Worm (Caenorhabditis elegans) whole organism, L1 larva: Measurements from ENCODE around the gene C42C1.9.

Experiments used
- C16A3.4 ChIP-seq: fragments of 150-350 bp; optimal IDR thresholded peaks from 2 replicates; lab custom pipeline; 2014; ENCODE audit warnings: missing biosample characterization, missing genetic modification characterization
- C34B4.2 ChIP-seq: sonication (generic microtip); optimal IDR thresholded peaks from 2 replicates; lab custom pipeline; 2017; ENCODE audit warnings: mild to moderate bottlenecking, missing genetic modification characterization, missing compliant biosample characterization
- F16B12.6 ChIP-seq: fragments of 150-350 bp; optimal IDR thresholded peaks from 2 replicates; lab custom pipeline; 2014; ENCODE audit warnings: missing biosample characterization, missing genetic modification characterization
- Y116A8C.19 ChIP-seq: sonication (generic microtip); optimal IDR thresholded peaks from 2 replicates; lab custom pipeline; 2016; ENCODE audit warnings: missing compliant biosample characterization, missing genetic modification characterization, borderline replicate concordance
- aha-1 ChIP-seq: fragments of 150-350 bp; optimal IDR thresholded peaks from 2 replicates; lab custom pipeline; 2014; ENCODE audit warnings: missing biosample characterization, missing genetic modification characterization
- alr-1 ChIP-seq: fragments of 200-800 bp; sonication (Bioruptor generic); optimal IDR thresholded peaks from 2 replicates; lab custom pipeline; 2018; ENCODE audit warnings: borderline replicate concordance, mild to moderate bottlenecking, missing genetic modification characterization, missing compliant biosample characterization
- ama-1 ChIP-seq: fragments of 150-350 bp; optimal IDR thresholded peaks from 2 replicates; lab custom pipeline; 2014
- blmp-1 ChIP-seq: fragments of 150-350 bp; optimal IDR thresholded peaks from 2 replicates; lab custom pipeline; 2014; ENCODE audit warnings: missing biosample characterization, missing genetic modification characterization
- ceh-63 ChIP-seq: fragments of 200-800 bp; sonication (Bioruptor generic); optimal IDR thresholded peaks from 2 replicates; lab custom pipeline; 2018; ENCODE audit warnings: mild to moderate bottlenecking, missing genetic modification characterization, missing compliant biosample characterization
- ceh-82 ChIP-seq, 3 experiments: fragments of 150-350 bp in 1 of 3; sonication (generic microtip) in 2 of 3; optimal IDR thresholded peaks; 2 replicates each; lab custom pipeline; 2014 to 2017; ENCODE audit warnings: missing biosample characterization in 3 of 3, missing genetic modification characterization in 3 of 3
- ceh-90 ChIP-seq: sonication (generic microtip); optimal IDR thresholded peaks from 2 replicates; lab custom pipeline; 2016; ENCODE audit warnings: missing genetic modification characterization, missing compliant biosample characterization
- ces-1 ChIP-seq: fragments of 150-350 bp; optimal IDR thresholded peaks from 2 replicates; lab custom pipeline; 2014; ENCODE audit warnings: missing biosample characterization, missing genetic modification reagents, missing genetic modification characterization
- dsc-1 ChIP-seq: sonication (generic microtip); optimal IDR thresholded peaks from 2 replicates; lab custom pipeline; 2016; ENCODE audit warnings: mild to moderate bottlenecking, missing genetic modification characterization, missing compliant biosample characterization
- efl-1 ChIP-seq, 4 experiments: fragments of 150-350 bp; optimal IDR thresholded peaks in 3 of 4; peaks in 1 of 4; 1 replicate in 1 of 4; 2 replicates in 3 of 4; lab custom pipeline; 2014; ENCODE audit warnings: missing biosample characterization in 2 of 4, missing genetic modification characterization in 2 of 4, missing genetic modification reagents in 2 of 4
- egl-13 ChIP-seq: sonication (generic microtip); optimal IDR thresholded peaks from 2 replicates; lab custom pipeline; 2016; ENCODE audit warnings: missing genotype, missing genetic modification reagents, missing genetic modification characterization, missing compliant biosample characterization
- elt-2 ChIP-seq: sonication (generic microtip); optimal IDR thresholded peaks from 2 replicates; lab custom pipeline; 2016; ENCODE audit warnings: missing genetic modification characterization, mild to moderate bottlenecking, inconsistent platforms, missing compliant biosample characterization, missing genetic modification reagents
- hlh-17 ChIP-seq: fragments of 200-800 bp; sonication (Bioruptor generic); optimal IDR thresholded peaks from 2 replicates; lab custom pipeline; 2018; ENCODE audit warnings: missing genetic modification characterization, mild to moderate bottlenecking, missing compliant biosample characterization, moderate library complexity, borderline replicate concordance
- lin-35 ChIP-seq, 2 experiments: fragments of 150-350 bp; optimal IDR thresholded peaks; 2 replicates each; lab custom pipeline; 2014; ENCODE audit warnings: missing biosample characterization in 2 of 2, missing genetic modification characterization in 2 of 2, missing genetic modification reagents in 2 of 2
- mab-9 ChIP-seq: fragments of 200-800 bp; sonication (Bioruptor generic); IDR thresholded peaks from 2 replicates; pipeline ENCODE4 v1.3.6; 2022; ENCODE audit warnings: missing genetic modification reagents, missing genetic modification characterization, missing compliant biosample characterization
- mef-2 ChIP-seq: fragments of 150-350 bp; optimal IDR thresholded peaks from 2 replicates; lab custom pipeline; 2014; ENCODE audit warnings: missing biosample characterization, missing genetic modification characterization
- nhr-11 ChIP-seq: fragments of 150-350 bp; optimal IDR thresholded peaks from 2 replicates; lab custom pipeline; 2014; ENCODE audit warnings: missing biosample characterization, missing genetic modification characterization
- nhr-12 ChIP-seq: sonication (generic microtip); optimal IDR thresholded peaks from 2 replicates; lab custom pipeline; 2017; ENCODE audit warnings: missing biosample characterization, missing genetic modification characterization
- nhr-20 ChIP-seq: sonication (generic microtip); optimal IDR thresholded peaks from 2 replicates; lab custom pipeline; 2016; ENCODE audit warnings: mild to moderate bottlenecking, missing genetic modification characterization, missing compliant biosample characterization
- nhr-237 ChIP-seq: fragments of 150-350 bp; optimal IDR thresholded peaks from 2 replicates; lab custom pipeline; 2014; ENCODE audit warnings: missing biosample characterization, missing genetic modification characterization
- nhr-28 ChIP-seq: fragments of 150-350 bp; optimal IDR thresholded peaks from 2 replicates; lab custom pipeline; 2014; ENCODE audit warnings: missing biosample characterization, missing genetic modification characterization
- nhr-47 ChIP-seq: sonication (generic microtip); optimal IDR thresholded peaks from 2 replicates; lab custom pipeline; 2016; ENCODE audit warnings: mild to moderate bottlenecking, missing genetic modification characterization, moderate library complexity, missing compliant biosample characterization
- nhr-71 ChIP-seq: sonication (generic microtip); optimal IDR thresholded peaks from 2 replicates; lab custom pipeline; 2016; ENCODE audit warnings: mild to moderate bottlenecking, missing genetic modification characterization, moderate library complexity, missing compliant biosample characterization
- nhr-76 ChIP-seq: sonication (generic microtip); optimal IDR thresholded peaks from 2 replicates; lab custom pipeline; 2017; ENCODE audit warnings: missing biosample characterization, missing genetic modification characterization
- nhr-77 ChIP-seq: fragments of 150-350 bp; optimal IDR thresholded peaks from 2 replicates; lab custom pipeline; 2014; ENCODE audit warnings: missing biosample characterization, missing genetic modification characterization
- nhr-85 ChIP-seq: sonication (generic microtip); peaks from one replicate; lab custom pipeline; 2016; ENCODE audit warnings: missing genetic modification characterization, inconsistent platforms, missing compliant biosample characterization
- nhr-90 ChIP-seq: sonication (generic microtip); optimal IDR thresholded peaks from 2 replicates; lab custom pipeline; 2016; ENCODE audit warnings: mild to moderate bottlenecking, missing genetic modification characterization, missing compliant biosample characterization; ENCODE audit not compliant: poor library complexity
- pag-3 ChIP-seq: sonication (generic microtip); optimal IDR thresholded peaks from 2 replicates; lab custom pipeline; 2017; ENCODE audit warnings: missing genetic modification characterization, mild to moderate bottlenecking, missing compliant biosample characterization, antibody characterized with exemption, borderline replicate concordance; ENCODE audit not compliant: insufficient read depth
- pax-3 ChIP-seq: fragments of 200-800 bp; sonication (Bioruptor generic); optimal IDR thresholded peaks from 2 replicates; lab custom pipeline; 2018; ENCODE audit warnings: mild to moderate bottlenecking, missing genetic modification characterization, moderate library complexity, missing compliant biosample characterization
- rnt-1 ChIP-seq: sonication (generic microtip); optimal IDR thresholded peaks from 2 replicates; lab custom pipeline; 2016; ENCODE audit warnings: mild to moderate bottlenecking, missing genetic modification characterization, moderate library complexity, missing compliant biosample characterization
- sptf-1 ChIP-seq: fragments of 150-350 bp; optimal IDR thresholded peaks from 2 replicates; lab custom pipeline; 2014; ENCODE audit warnings: missing biosample characterization, missing genetic modification characterization
- sup-37 ChIP-seq: fragments of 200-800 bp; sonication (Bioruptor generic); optimal IDR thresholded peaks from 2 replicates; lab custom pipeline; 2018; ENCODE audit warnings: mild to moderate bottlenecking, missing genetic modification characterization, missing compliant biosample characterization
- swsn-7 ChIP-seq: sonication (generic microtip); optimal IDR thresholded peaks from 2 replicates; lab custom pipeline; 2016; ENCODE audit warnings: missing genetic modification characterization, missing compliant biosample characterization
- tbx-2 ChIP-seq: sonication (generic microtip); optimal IDR thresholded peaks from 2 replicates; lab custom pipeline; 2016; ENCODE audit warnings: missing genetic modification characterization, missing compliant biosample characterization
- tlp-1 ChIP-seq: fragments of 150-350 bp; optimal IDR thresholded peaks from 2 replicates; lab custom pipeline; 2014; ENCODE audit warnings: missing biosample characterization, missing genetic modification characterization
- unc-130 ChIP-seq: fragments of 150-350 bp; optimal IDR thresholded peaks from 2 replicates; lab custom pipeline; 2017; ENCODE audit warnings: missing biosample characterization, missing genetic modification characterization, inconsistent platforms
- unc-62 ChIP-seq: fragments of 150-350 bp; optimal IDR thresholded peaks from 2 replicates; lab custom pipeline; 2014; ENCODE audit warnings: missing biosample characterization, missing genetic modification reagents, missing genetic modification characterization
- unc-86 ChIP-seq: sonication (generic microtip); optimal IDR thresholded peaks from 2 replicates; lab custom pipeline; 2016; ENCODE audit warnings: missing genetic modification characterization, missing compliant biosample characterization
- unc-98 ChIP-seq: fragments of 200-800 bp; sonication (Bioruptor generic); IDR thresholded peaks from 2 replicates; pipeline ENCODE4 v1.3.6; 2022; ENCODE audit warnings: missing genetic modification characterization, missing compliant biosample characterization
- xbp-1 ChIP-seq: sonication (generic microtip); optimal IDR thresholded peaks from 2 replicates; lab custom pipeline; 2016; ENCODE audit warnings: missing genetic modification characterization, missing compliant biosample characterization
- ztf-4 ChIP-seq: fragments of 150-350 bp; optimal IDR thresholded peaks from 2 replicates; lab custom pipeline; 2014; ENCODE audit warnings: missing biosample characterization, missing genetic modification characterization

Gene C42C1.9

DNA sequence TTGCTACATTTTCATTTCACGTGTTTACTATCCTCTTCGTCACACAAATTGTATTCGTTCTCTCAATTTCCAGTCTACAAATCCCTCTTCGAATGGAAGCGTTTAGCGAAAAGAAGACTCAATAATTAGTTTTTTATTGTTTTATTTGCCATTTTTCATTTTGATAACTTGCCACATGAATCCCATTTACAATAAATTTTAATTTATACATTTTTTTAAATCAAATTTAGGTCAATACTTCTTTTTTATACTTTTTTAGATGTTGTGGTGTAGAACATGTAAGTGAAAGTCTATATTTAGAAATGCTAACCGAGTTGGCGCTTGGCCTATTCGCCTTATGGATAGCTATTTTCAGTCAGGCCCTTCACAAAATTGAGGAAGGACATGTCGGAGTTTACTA lies 1.6 kb upstream of the C42C1.9 start, which contains the start of gene erl-1:
Gene erl-1, plus strand, starts transcription at position 301 of the 400 bp plus-strand sequence.
- no peak for TF ChIP-seq nhr-77 (tag; lab: Kevin White, UChicago)
- TF ChIP-seq lin-35 (GFP tag; optimal IDR thresholded peaks at IDR 0.05; lab: Kevin White, UChicago): no peak
- TF ChIP-seq unc-86 (tag; lab: Kevin White, UChicago): no peak
- TF ChIP-seq C34B4.2 (tag; lab: Kevin White, UChicago): no peak
- TF ChIP-seq sup-37 (GFP tag; lab: Kevin White, UChicago): no peak
- TF ChIP-seq nhr-20 (tag; lab: Kevin White, UChicago): no peak
- TF ChIP-seq nhr-12 (tag; lab: Kevin White, UChicago): no peak
- TF ChIP-seq unc-62: no peak
- TF ChIP-seq ceh-82 (tag; optimal IDR thresholded peaks at IDR 0.05; lab: Kevin White, UChicago): no peak
- no peak for TF ChIP-seq nhr-71
- TF ChIP-seq mef-2: no peak
- TF ChIP-seq rnt-1: no peak

DNA sequence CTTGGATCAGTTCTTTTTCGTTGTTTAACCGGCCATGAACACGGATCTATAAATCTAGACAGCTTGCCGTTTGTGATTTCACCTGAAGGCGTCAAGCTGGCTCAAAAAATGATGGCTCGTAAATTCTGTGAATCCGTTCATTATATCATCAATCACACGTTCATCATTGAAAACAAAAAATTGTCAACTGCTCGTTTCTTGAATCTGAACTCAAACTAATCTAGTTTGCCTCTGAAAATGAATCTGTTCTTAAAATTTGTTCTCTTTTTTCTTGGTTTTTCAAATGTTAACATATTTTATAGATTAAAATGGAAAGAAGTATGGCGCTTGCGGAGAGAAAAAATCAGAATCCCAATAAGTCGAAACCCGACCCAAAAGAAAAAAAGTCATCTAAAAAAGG lies 1.5 kb downstream of the C42C1.9 start, which contains the start of gene C42C1.8:
Gene C42C1.8, plus strand, starts transcription at position 301 of the 400 bp plus-strand sequence.
- TF ChIP-seq nhr-47 (tag; lab: Kevin White, UChicago): no peak

DNA sequence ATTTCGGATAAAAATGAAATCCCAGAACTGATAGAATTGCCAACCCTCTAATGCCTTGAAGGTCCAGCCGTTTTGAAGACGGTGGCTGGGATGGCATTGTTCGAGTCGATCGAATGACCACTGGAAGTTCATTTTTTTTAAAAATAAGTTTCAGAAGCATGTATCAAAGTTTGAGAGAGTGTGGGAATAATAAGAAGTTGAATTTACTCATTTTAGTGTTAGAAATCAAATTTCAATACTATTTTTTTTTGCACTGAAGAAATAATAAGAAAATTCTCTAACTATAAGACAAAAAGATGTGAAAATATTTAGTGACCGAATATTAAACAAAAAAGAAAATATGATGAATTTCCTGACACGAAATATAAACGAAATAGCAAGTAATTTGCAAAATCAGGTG lies 11.9 kb downstream of the C42C1.9 start, which contains the start of gene oac-59:
Gene oac-59, minus strand, starts transcription at position 101 of the 400 bp plus-strand sequence.
- TF ChIP-seq pax-3 (tag; lab: Kevin White, UChicago) (no peak), ztf-4 (tag; lab: Kevin White, UChicago) (no peak), efl-1 (optimal IDR thresholded peaks at IDR 0.05; lab: Kevin White, UChicago) (no peak), efl-1 (GFP tag; optimal IDR thresholded peaks at IDR 0.05 in 1 of 2; lab: Kevin White, UChicago) (no peak), nhr-76 (tag; lab: Kevin White, UChicago) (no peak), dsc-1 (tag; lab: Kevin White, UChicago) (no peak), hlh-17 (GFP tag; lab: Kevin White, UChicago) (no peak), swsn-7 (tag; lab: Kevin White, UChicago) (no peak), pag-3 (tag; lab: Kevin White, UChicago) (no peak), nhr-90 (no peak), unc-86 (tag; lab: Kevin White, UChicago) (no peak), ces-1 (GFP tag; lab: Kevin White, UChicago) (no peak), F16B12.6 (tag; lab: Kevin White, UChicago) (no peak), nhr-20 (tag; lab: Kevin White, UChicago) (no peak), ceh-90 (tag; lab: Kevin White, UChicago) (no peak), ama-1 (lab: Kevin White, UChicago) (no peak), ceh-63 (GFP tag; lab: Kevin White, UChicago) (no peak), aha-1 (no peak), C16A3.4 (tag; lab: Kevin White, UChicago) (no peak), sptf-1 (tag; lab: Kevin White, UChicago) (no peak)

DNA sequence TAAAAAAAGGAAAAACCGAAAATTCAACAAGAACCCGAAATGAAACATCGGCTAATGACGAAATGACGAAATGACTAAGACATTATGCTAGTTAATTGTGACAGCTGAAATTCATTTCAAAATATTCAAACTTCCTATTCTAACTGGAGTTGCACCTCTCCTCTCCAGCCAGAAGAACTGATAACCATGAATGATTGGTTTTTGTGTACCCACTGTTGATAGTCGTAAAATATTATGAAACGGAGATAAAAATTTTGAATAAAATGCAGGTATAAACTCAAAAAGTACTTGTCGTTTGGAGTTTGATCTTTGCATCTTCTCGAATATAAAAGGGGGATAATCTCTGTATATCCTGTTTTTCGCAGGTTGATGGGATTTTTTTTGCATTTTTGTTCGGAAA lies 13.6 kb downstream of the C42C1.9 start:
- TF ChIP-seq dsc-1 (tag; lab: Kevin White, UChicago): no peak
- peak; percentile 43 for TF ChIP-seq elt-2 (tag; lab: Kevin White, UChicago)
- TF ChIP-seq unc-130: no peak
- no peak for TF ChIP-seq unc-98 (GFP tag; lab: Robert Waterston, UW)
- no peak for TF ChIP-seq blmp-1 (tag; lab: Kevin White, UChicago)

ce11 chrIV:12304750-12305149 lies 15.5 kb downstream of the C42C1.9 start:
- TF ChIP-seq nhr-11 (tag; lab: Kevin White, UChicago): no peak
- no peak for TF ChIP-seq tbx-2 (tag; lab: Kevin White, UChicago)
- no peak for TF ChIP-seq nhr-28 (tag; lab: Kevin White, UChicago)
- TF ChIP-seq nhr-85: no peak
- TF ChIP-seq egl-13 (tag; lab: Kevin White, UChicago): no peak
- TF ChIP-seq alr-1 (tag; lab: Kevin White, UChicago): no peak
- TF ChIP-seq xbp-1 (tag; lab: Kevin White, UChicago): no peak
- TF ChIP-seq tlp-1 (tag; lab: Kevin White, UChicago): no peak
- TF ChIP-seq Y116A8C.19 (tag; lab: Kevin White, UChicago): no peak
- TF ChIP-seq mab-9 (GFP tag; lab: Robert Waterston, UW): no peak
- no peak for TF ChIP-seq nhr-77 (tag; lab: Kevin White, UChicago)
- no peak for TF ChIP-seq mef-2
- TF ChIP-seq rnt-1: no peak
- TF ChIP-seq nhr-237 (tag; lab: Kevin White, UChicago): no peak
